Fruit fly (Drosophila melanogaster) whole organism, prepupa: ENCODE measurements around the gene Met.

ENCODE experiments used
- Blimp-1 ChIP-seq: fragments of 200-800 bp; sonication (Bioruptor generic); optimal IDR thresholded peaks from 3 replicates; lab custom pipeline; 2017; ENCODE audit warnings: missing biosample characterization, missing genetic modification characterization, mild to moderate bottlenecking, moderate library complexity, missing genetic modification reagents
- CG10631 ChIP-seq: fragments of 200-800 bp; sonication (Bioruptor generic); optimal IDR thresholded peaks from 2 replicates; lab custom pipeline; 2016; ENCODE audit warnings: missing biosample characterization, missing genetic modification characterization
- CG10669 ChIP-seq: fragments of 200-800 bp; sonication (Bioruptor generic); optimal IDR thresholded peaks from 3 replicates; lab custom pipeline; 2018; ENCODE audit warnings: missing biosample characterization, mild to moderate bottlenecking, missing genetic modification characterization, moderate library complexity
- CG11294 ChIP-seq: fragments of 200-800 bp; sonication (Bioruptor generic); IDR thresholded peaks from 2 replicates; pipeline ENCODE4 v1.3.6; 2022; ENCODE audit warnings: missing biosample characterization, missing genetic modification characterization
- CG11762 ChIP-seq: fragments of 200-800 bp; sonication (Bioruptor generic); optimal IDR thresholded peaks from 3 replicates; lab custom pipeline; 2016; ENCODE audit warnings: missing biosample characterization, missing genetic modification characterization; ENCODE audit not compliant: insufficient read depth
- CG11902 ChIP-seq: fragments of 200-800 bp; sonication (Bioruptor generic); optimal IDR thresholded peaks from 3 replicates; lab custom pipeline; 2016; ENCODE audit warnings: missing biosample characterization, missing genetic modification characterization
- CG15336 ChIP-seq: fragments of 200-800 bp; sonication (Bioruptor generic); IDR thresholded peaks from 2 replicates; pipeline ENCODE4 v1.3.6; 2022; ENCODE audit warnings: missing biosample characterization, missing genetic modification characterization
- CG1621 ChIP-seq: fragments of 200-800 bp; sonication (Bioruptor generic); optimal IDR thresholded peaks from 3 replicates; lab custom pipeline; 2018; ENCODE audit warnings: missing biosample characterization, mild to moderate bottlenecking, missing genetic modification characterization
- CG3032 ChIP-seq: fragments of 200-800 bp; optimal IDR thresholded peaks from 2 replicates; lab custom pipeline; 2019; ENCODE audit warnings: missing biosample characterization, mild to moderate bottlenecking, missing genetic modification characterization, moderate library complexity
- CG31627 ChIP-seq: fragments of 200-800 bp; sonication (Bioruptor generic); optimal IDR thresholded peaks from 3 replicates; lab custom pipeline; 2016; ENCODE audit warnings: missing biosample characterization, missing genetic modification characterization
- CG32006 ChIP-seq: fragments of 200-800 bp; sonication (Bioruptor generic); optimal IDR thresholded peaks from 3 replicates; lab custom pipeline; 2017; ENCODE audit warnings: missing biosample characterization, mild to moderate bottlenecking, missing genetic modification characterization
- CG34406 ChIP-seq: fragments of 200-800 bp; sonication (Bioruptor generic); optimal IDR thresholded peaks from 3 replicates; lab custom pipeline; 2016; ENCODE audit warnings: missing biosample characterization, missing genetic modification characterization
- CG3919 ChIP-seq: fragments of 200-800 bp; sonication (Bioruptor generic); optimal IDR thresholded peaks from 3 replicates; lab custom pipeline; 2016; ENCODE audit warnings: missing biosample characterization, missing genetic modification characterization
- CG4318 ChIP-seq: fragments of 200-800 bp; sonication (Bioruptor generic); optimal IDR thresholded peaks from 3 replicates; lab custom pipeline; 2017; ENCODE audit warnings: missing biosample characterization, mild to moderate bottlenecking, missing genetic modification characterization
- CG6163 ChIP-seq: fragments of 200-800 bp; sonication (Bioruptor generic); IDR thresholded peaks from 3 replicates; pipeline ENCODE4 v1.3.6; 2022; ENCODE audit warnings: missing biosample characterization, missing genetic modification characterization
- CG6276 ChIP-seq: fragments of 200-800 bp; sonication (Bioruptor generic); optimal IDR thresholded peaks from 2 replicates; lab custom pipeline; 2017; ENCODE audit warnings: missing biosample characterization, mild to moderate bottlenecking, missing genetic modification characterization
- CG6792 ChIP-seq: fragments of 200-800 bp; sonication (Bioruptor generic); optimal IDR thresholded peaks from 3 replicates; lab custom pipeline; 2016; ENCODE audit warnings: missing biosample characterization, missing genetic modification characterization
- CG6808 ChIP-seq: fragments of 200-800 bp; sonication (Bioruptor generic); optimal IDR thresholded peaks from 3 replicates; lab custom pipeline; 2017; ENCODE audit warnings: missing biosample characterization, missing genetic modification characterization, mild to moderate bottlenecking, moderate library complexity, missing genetic modification reagents
- CG6854 ChIP-seq: fragments of 200-800 bp; sonication (Bioruptor generic); optimal IDR thresholded peaks from 2 replicates; lab custom pipeline; 2017; ENCODE audit warnings: missing biosample characterization, mild to moderate bottlenecking, missing genetic modification characterization
- CG7368 ChIP-seq: fragments of 200-800 bp; sonication (Bioruptor generic); optimal IDR thresholded peaks from 3 replicates; lab custom pipeline; 2016; ENCODE audit warnings: missing biosample characterization, missing genetic modification characterization
- CG8119 ChIP-seq: fragments of 200-800 bp; sonication (Bioruptor generic); IDR thresholded peaks from 3 replicates; pipeline ENCODE4 v1.3.6; 2022; ENCODE audit warnings: missing biosample characterization, missing genetic modification characterization
- CG8319 ChIP-seq: fragments of 200-800 bp; sonication (Bioruptor generic); optimal IDR thresholded peaks from 3 replicates; lab custom pipeline; 2016; ENCODE audit warnings: missing biosample characterization, missing genetic modification characterization
- CG8632 ChIP-seq: fragments of 200-800 bp; sonication (Bioruptor generic); optimal IDR thresholded peaks from 3 replicates; lab custom pipeline; 2016; ENCODE audit warnings: missing biosample characterization, missing genetic modification characterization
- CG9139 ChIP-seq: fragments of 200-800 bp; sonication (Bioruptor generic); optimal IDR thresholded peaks from 3 replicates; lab custom pipeline; 2017; ENCODE audit warnings: missing biosample characterization, mild to moderate bottlenecking, missing genetic modification characterization
- Eip78C ChIP-seq: fragments of 200-800 bp; sonication (Bioruptor generic); peaks from one replicate; lab custom pipeline; 2016; ENCODE audit warnings: missing biosample characterization, missing genetic modification characterization
- Ets21C ChIP-seq: fragments of 200-800 bp; sonication (Bioruptor generic); optimal IDR thresholded peaks from 3 replicates; lab custom pipeline; 2016; ENCODE audit warnings: missing biosample characterization, missing genetic modification characterization
- Ets96B ChIP-seq: fragments of 200-800 bp; optimal IDR thresholded peaks from 2 replicates; lab custom pipeline; 2019; ENCODE audit warnings: missing biosample characterization, mild to moderate bottlenecking, missing genetic modification characterization, moderate library complexity
- Gug ChIP-seq: fragments of 200-800 bp; sonication (Bioruptor generic); IDR thresholded peaks from 2 replicates; pipeline ENCODE4 v1.3.6; 2022; ENCODE audit warnings: missing biosample characterization, missing genetic modification characterization
- Hr38 ChIP-seq: sonication (Bioruptor generic); optimal IDR thresholded peaks from 2 replicates; lab custom pipeline; 2016; ENCODE audit warnings: missing biosample characterization, missing genetic modification characterization
- Hr39 ChIP-seq: fragments of 200-800 bp; sonication (Bioruptor generic); optimal IDR thresholded peaks from 2 replicates; lab custom pipeline; 2016; ENCODE audit warnings: missing biosample characterization, missing genetic modification characterization
- Hr4 ChIP-seq: fragments of 200-800 bp; sonication (Bioruptor generic); optimal IDR thresholded peaks from 3 replicates; lab custom pipeline; 2016; ENCODE audit warnings: missing biosample characterization, missing genetic modification characterization
- Met ChIP-seq: fragments of 200-800 bp; sonication (Bioruptor generic); optimal IDR thresholded peaks from 3 replicates; lab custom pipeline; 2016; ENCODE audit warnings: missing biosample characterization, missing genetic modification characterization
- Smox ChIP-seq: fragments of 200-800 bp; sonication (Bioruptor generic); optimal IDR thresholded peaks from 3 replicates; lab custom pipeline; 2016; ENCODE audit warnings: missing biosample characterization, missing genetic modification characterization
- Sox102F ChIP-seq: fragments of 200-800 bp; sonication (Bioruptor generic); optimal IDR thresholded peaks from 2 replicates; lab custom pipeline; 2016; ENCODE audit warnings: missing biosample characterization, mild to moderate bottlenecking, missing genetic modification characterization
- Sox14 ChIP-seq: fragments of 200-800 bp; sonication (Bioruptor generic); optimal IDR thresholded peaks from 3 replicates; lab custom pipeline; 2016; ENCODE audit warnings: missing biosample characterization, missing genetic modification characterization
- Sox15 ChIP-seq: fragments of 200-800 bp; sonication (Bioruptor generic); optimal IDR thresholded peaks from 3 replicates; lab custom pipeline; 2016; ENCODE audit warnings: missing biosample characterization, missing genetic modification characterization
- acj6 ChIP-seq: fragments of 200-800 bp; sonication (Bioruptor generic); optimal IDR thresholded peaks from 3 replicates; lab custom pipeline; 2016; ENCODE audit warnings: missing biosample characterization, missing genetic modification characterization
- cyc ChIP-seq: fragments of 200-800 bp; sonication (Bioruptor generic); optimal IDR thresholded peaks from 3 replicates; lab custom pipeline; 2016; ENCODE audit warnings: missing biosample characterization, missing genetic modification characterization
- dac ChIP-seq: fragments of 200-800 bp; sonication (Bioruptor generic); optimal IDR thresholded peaks from 2 replicates; lab custom pipeline; 2017; ENCODE audit warnings: missing biosample characterization, mild to moderate bottlenecking, missing genetic modification characterization
- dsx ChIP-seq: fragments of 200-800 bp; optimal IDR thresholded peaks from 3 replicates; lab custom pipeline; 2019; ENCODE audit warnings: missing biosample characterization, mild to moderate bottlenecking, missing genetic modification characterization, moderate library complexity; ENCODE audit not compliant: poor library complexity, severe bottlenecking
- eg ChIP-seq: fragments of 200-800 bp; sonication (Bioruptor generic); IDR thresholded peaks from 3 replicates; pipeline ENCODE4 v1.3.6; 2022; ENCODE audit warnings: missing biosample characterization, missing genetic modification characterization
- esn ChIP-seq: fragments of 200-800 bp; sonication (Bioruptor generic); optimal IDR thresholded peaks from 2 replicates; lab custom pipeline; 2016; ENCODE audit warnings: missing biosample characterization, mild to moderate bottlenecking, missing genetic modification characterization, moderate library complexity
- fd59A ChIP-seq: fragments of 200-800 bp; sonication (Bioruptor generic); optimal IDR thresholded peaks from 2 replicates; lab custom pipeline; 2017; ENCODE audit warnings: missing biosample characterization, mild to moderate bottlenecking, missing genetic modification characterization, missing genetic modification reagents
- fd85E ChIP-seq: fragments of 200-800 bp; sonication (Bioruptor generic); optimal IDR thresholded peaks from 3 replicates; lab custom pipeline; 2016; ENCODE audit warnings: missing biosample characterization, missing genetic modification characterization
- fkh ChIP-seq: fragments of 200-800 bp; sonication (Bioruptor generic); optimal IDR thresholded peaks from 3 replicates; lab custom pipeline; 2017; ENCODE audit warnings: missing biosample characterization, mild to moderate bottlenecking, missing genetic modification characterization, moderate library complexity
- lz ChIP-seq: fragments of 200-800 bp; sonication (Bioruptor generic); optimal IDR thresholded peaks from 3 replicates; lab custom pipeline; 2016; ENCODE audit warnings: missing biosample characterization, missing genetic modification characterization
- net ChIP-seq: fragments of 200-800 bp; sonication (Bioruptor generic); optimal IDR thresholded peaks from 3 replicates; lab custom pipeline; 2016; ENCODE audit warnings: missing biosample characterization, missing genetic modification characterization
- salr ChIP-seq, 2 experiments: fragments of 200-800 bp; sonication (Bioruptor generic); optimal IDR thresholded peaks; 3 replicates each; lab custom pipeline; 2016 to 2018; ENCODE audit warnings: missing biosample characterization in 2 of 2, missing genetic modification characterization in 2 of 2, mild to moderate bottlenecking in 1 of 2
- ss ChIP-seq, 2 experiments: fragments of 200-800 bp; sonication (Bioruptor generic); optimal IDR thresholded peaks; 2 replicates in 1 of 2; 3 replicates in 1 of 2; lab custom pipeline; 2017 to 2018; ENCODE audit warnings: mild to moderate bottlenecking in 2 of 2, missing biosample characterization in 2 of 2, missing genetic modification characterization in 2 of 2, moderate library complexity in 1 of 2
- svp ChIP-seq: fragments of 200-800 bp; sonication (Bioruptor generic); peaks from one replicate; lab custom pipeline; 2016; ENCODE audit warnings: missing biosample characterization, missing genetic modification characterization
- topi ChIP-seq: fragments of 200-800 bp; sonication (Bioruptor generic); optimal IDR thresholded peaks from 3 replicates; lab custom pipeline; 2016; ENCODE audit warnings: missing biosample characterization, missing genetic modification characterization
- vri ChIP-seq: fragments of 200-800 bp; sonication (Bioruptor generic); optimal IDR thresholded peaks from 3 replicates; lab custom pipeline; 2016; ENCODE audit warnings: missing biosample characterization, mild to moderate bottlenecking, missing genetic modification characterization

Gene Met

DNA sequence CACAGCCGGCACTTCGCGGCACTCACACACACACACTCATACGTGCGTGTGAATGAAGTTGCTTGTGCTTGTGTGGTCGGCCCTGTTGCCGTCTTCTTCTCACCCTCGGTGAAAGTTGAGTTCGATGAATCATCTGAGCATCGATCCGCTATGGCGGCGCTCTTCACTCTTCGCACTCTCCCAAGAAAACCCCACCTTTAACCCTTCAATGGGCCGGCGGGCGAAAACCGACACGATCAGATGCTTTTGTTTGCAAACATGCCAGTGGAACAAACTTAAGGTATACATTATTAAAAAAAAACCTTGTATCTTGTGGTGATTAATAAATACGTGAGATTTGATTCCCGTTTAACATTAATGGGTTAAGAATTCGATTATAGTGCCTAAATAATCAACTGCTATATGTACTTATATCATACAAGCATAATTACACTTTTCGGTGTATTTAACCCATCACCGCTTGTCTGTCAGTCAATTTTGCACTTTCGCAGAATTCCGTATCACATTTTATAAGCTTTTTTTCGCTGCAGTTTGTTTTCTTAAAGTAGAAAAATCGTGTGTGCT is 15.0 kb upstream of the Met start:
- TF ChIP-seq CG9139 (GFP tag; lab: Kevin White, UChicago) (peak; percentile 3), Sox102F (no peak), fd85E (GFP tag; lab: Kevin White, UChicago) (no peak), CG15336 (GFP tag; lab: Robert Waterston, UW) (no peak), Sox15 (no peak), CG6276 (GFP tag; lab: Kevin White, UChicago) (no peak), CG8632 (peak; percentile 40), Blimp-1 (GFP tag; lab: Kevin White, UChicago) (peak; percentile 39), fd59A (GFP tag; lab: Kevin White, UChicago) (no peak), acj6 (peak; percentile 25), CG8319 (GFP tag; lab: Kevin White, UChicago) (peak; percentile 6), CG32006 (GFP tag; lab: Kevin White, UChicago) (no peak), vri (GFP tag; lab: Kevin White, UChicago) (no peak), ss (GFP tag; optimal IDR thresholded peaks at IDR 0.05; lab: Kevin White, UChicago) (peak in 1 of 2 experiments; percentile 47), CG11762 (GFP tag; lab: Kevin White, UChicago) (peak; percentile 32), eg (GFP tag; lab: Robert Waterston, UW) (peak; percentile 51; the same call in 2 of the 3 replicates), CG10669 (GFP tag; lab: Kevin White, UChicago) (no peak), esn (GFP tag; lab: Kevin White, UChicago) (peak; percentile 70), CG1621 (tag; lab: Kevin White, UChicago) (no peak), CG4318 (no peak), Smox (GFP tag; lab: Kevin White, UChicago) (no peak), Hr39 (GFP tag; lab: Kevin White, UChicago) (peak; percentile 52), CG6808 (GFP tag; lab: Kevin White, UChicago) (no peak), CG8119 (GFP tag; lab: Robert Waterston, UW) (no peak), Met (GFP tag; lab: Kevin White, UChicago) (no peak), dac (no peak), CG31627 (GFP tag; lab: Kevin White, UChicago) (peak; percentile 30), dsx (GFP tag; lab: Kevin White, UChicago) (no peak), CG6163 (0 out of 3 replicates have a peak, but pooled peaks have one; percentile 13), CG34406 (GFP tag; lab: Kevin White, UChicago) (peak; percentile 56), cyc (GFP tag; lab: Kevin White, UChicago) (peak; percentile 52), CG3032 (tag; lab: Kevin White, UChicago) (peak; percentile 5), Hr4 (GFP tag; lab: Kevin White, UChicago) (peak; percentile 33), CG10631 (GFP tag; lab: Kevin White, UChicago) (peak; percentile 52), svp (peak; percentile 90), CG6854 (GFP tag; lab: Kevin White, UChicago) (no peak), Ets21C (GFP tag; lab: Kevin White, UChicago) (peak; percentile 22), Hr38 (GFP tag; lab: Kevin White, UChicago) (no peak), salr (GFP tag; optimal IDR thresholded peaks at IDR 0.05; lab: Kevin White, UChicago) (no peak), fkh (GFP tag; lab: Kevin White, UChicago) (no peak), Ets96B (peak; percentile 18), CG11902 (GFP tag; lab: Kevin White, UChicago) (peak; percentile 7), lz (GFP tag; lab: Kevin White, UChicago) (peak; percentile 56), Sox14 (GFP tag; lab: Kevin White, UChicago) (peak; percentile 60), CG7368 (GFP tag; lab: Kevin White, UChicago) (peak; percentile 28), net (GFP tag; lab: Kevin White, UChicago) (no peak), CG3919 (GFP tag; lab: Kevin White, UChicago) (no peak), CG6792 (GFP tag; lab: Kevin White, UChicago) (peak; percentile 31), CG11294 (GFP tag; lab: Robert Waterston, UW) (no peak), Gug (no peak), topi (peak; percentile 62), Eip78C (GFP tag; lab: Kevin White, UChicago) (peak; percentile 91)
